Worm (Caenorhabditis elegans) whole organism, L3 larva: ENCODE results near the gene ztf-8.

Experiments
- R02D3.7 ChIP-seq: fragments of 150-350 bp; optimal IDR thresholded peaks from 2 replicates; lab custom pipeline; 2014; ENCODE audit warnings: missing biosample characterization, missing genetic modification characterization
- ZK546.5 ChIP-seq: sonication (generic microtip); optimal IDR thresholded peaks from 2 replicates; lab custom pipeline; 2017; ENCODE audit warnings: missing biosample characterization, missing genetic modification characterization
- aly-2 ChIP-seq: fragments of 150-350 bp; optimal IDR thresholded peaks from 2 replicates; lab custom pipeline; 2014; ENCODE audit warnings: missing biosample characterization, missing genetic modification characterization
- ama-1 ChIP-seq: fragments of 150-350 bp; optimal IDR thresholded peaks from 2 replicates; lab custom pipeline; 2018
- ceh-16 ChIP-seq: sonication (generic microtip); optimal IDR thresholded peaks from 2 replicates; lab custom pipeline; 2017; ENCODE audit warnings: missing biosample characterization, missing genetic modification characterization
- ceh-28 ChIP-seq: fragments of 150-350 bp; optimal IDR thresholded peaks from 2 replicates; lab custom pipeline; 2014; ENCODE audit warnings: missing biosample characterization, missing genetic modification reagents, missing genetic modification characterization
- ceh-82 ChIP-seq: fragments of 150-350 bp; optimal IDR thresholded peaks from 2 replicates; lab custom pipeline; 2014; ENCODE audit warnings: missing biosample characterization, missing genetic modification characterization
- ceh-9 ChIP-seq: sonication (generic microtip); optimal IDR thresholded peaks from 2 replicates; lab custom pipeline; 2018; ENCODE audit warnings: missing biosample characterization, missing genetic modification characterization
- daf-12 ChIP-seq: fragments of 150-350 bp; optimal IDR thresholded peaks from 2 replicates; lab custom pipeline; 2014; ENCODE audit warnings: missing biosample characterization, missing genetic modification reagents, missing genetic modification characterization
- egl-27 ChIP-seq: sonication (generic microtip); optimal IDR thresholded peaks from 4 replicates; lab custom pipeline; 2017; ENCODE audit warnings: missing biosample characterization, missing genetic modification reagents, missing genetic modification characterization
- egl-5 ChIP-seq: fragments of 150-350 bp; optimal IDR thresholded peaks from 2 replicates; lab custom pipeline; 2017; ENCODE audit warnings: missing biosample characterization, missing genetic modification reagents, missing genetic modification characterization, inconsistent platforms
- elt-1 ChIP-seq: fragments of 150-350 bp; optimal IDR thresholded peaks from 2 replicates; lab custom pipeline; 2014; ENCODE audit warnings: missing biosample characterization, missing genetic modification characterization
- elt-2 ChIP-seq: sonication (generic microtip); optimal IDR thresholded peaks from 2 replicates; lab custom pipeline; 2016; ENCODE audit warnings: missing genetic modification reagents, mild to moderate bottlenecking, missing genetic modification characterization, missing compliant biosample characterization
- elt-3 ChIP-seq, 3 experiments: fragments of 150-350 bp in 1 of 3; sonication (generic microtip) in 2 of 3; optimal IDR thresholded peaks; 2 replicates in 2 of 3; 4 replicates in 1 of 3; lab custom pipeline; 2014 to 2017; ENCODE audit warnings: missing biosample characterization in 3 of 3, missing genetic modification characterization in 3 of 3
- eor-1 ChIP-seq, 2 experiments: fragments of 150-350 bp; optimal IDR thresholded peaks; 2 replicates each; lab custom pipeline; 2014 to 2018; ENCODE audit warnings: missing biosample characterization in 2 of 2, missing genetic modification characterization in 2 of 2
- fkh-10 ChIP-seq: sonication (generic microtip); optimal IDR thresholded peaks from 2 replicates; lab custom pipeline; 2017; ENCODE audit warnings: missing biosample characterization, missing genetic modification reagents, missing genetic modification characterization
- fkh-2 ChIP-seq: fragments of 150-350 bp; optimal IDR thresholded peaks from 2 replicates; lab custom pipeline; 2014; ENCODE audit warnings: missing biosample characterization, missing genetic modification reagents, missing genetic modification characterization
- fos-1 ChIP-seq: fragments of 150-350 bp; optimal IDR thresholded peaks from 2 replicates; lab custom pipeline; 2014; ENCODE audit warnings: missing biosample characterization, missing genetic modification characterization
- hmg-11 ChIP-seq: sonication (generic microtip); optimal IDR thresholded peaks from 2 replicates; lab custom pipeline; 2016; ENCODE audit warnings: missing genetic modification characterization, missing compliant biosample characterization
- lin-15B ChIP-seq: fragments of 150-350 bp; optimal IDR thresholded peaks from 2 replicates; lab custom pipeline; 2014; ENCODE audit warnings: missing biosample characterization, missing genetic modification characterization
- lin-39 ChIP-seq: fragments of 150-350 bp; optimal IDR thresholded peaks from 2 replicates; lab custom pipeline; 2018; ENCODE audit warnings: missing biosample characterization, missing genetic modification reagents, missing genetic modification characterization
- lsy-12 ChIP-seq: sonication (generic microtip); optimal IDR thresholded peaks from 2 replicates; lab custom pipeline; 2016; ENCODE audit warnings: mild to moderate bottlenecking, missing genetic modification characterization, missing compliant biosample characterization
- mdl-1 ChIP-seq: fragments of 150-350 bp; optimal IDR thresholded peaks from 2 replicates; lab custom pipeline; 2014; ENCODE audit warnings: missing biosample characterization, missing genetic modification characterization
- mml-1 ChIP-seq: fragments of 150-350 bp; sonication (generic microtip); optimal IDR thresholded peaks from 3 replicates; lab custom pipeline; 2014; ENCODE audit warnings: missing biosample characterization, missing genetic modification characterization
- nfya-1 ChIP-seq: sonication (generic microtip); optimal IDR thresholded peaks from 2 replicates; lab custom pipeline; 2017; ENCODE audit warnings: missing genetic modification characterization, mild to moderate bottlenecking, missing compliant biosample characterization, antibody characterized with exemption, moderate library complexity; ENCODE audit not compliant: insufficient read depth
- nhr-11 ChIP-seq: fragments of 150-350 bp; optimal IDR thresholded peaks from 2 replicates; lab custom pipeline; 2014; ENCODE audit warnings: missing biosample characterization, missing genetic modification characterization
- nhr-12 ChIP-seq: fragments of 150-350 bp; optimal IDR thresholded peaks from 2 replicates; lab custom pipeline; 2014; ENCODE audit warnings: missing biosample characterization, missing genetic modification characterization
- nhr-23 ChIP-seq: fragments of 150-350 bp; optimal IDR thresholded peaks from 2 replicates; lab custom pipeline; 2014; ENCODE audit warnings: missing biosample characterization, missing genetic modification reagents, missing genetic modification characterization
- nhr-237 ChIP-seq: fragments of 150-350 bp; optimal IDR thresholded peaks from 2 replicates; lab custom pipeline; 2014; ENCODE audit warnings: missing biosample characterization, missing genetic modification characterization
- nhr-25 ChIP-seq: sonication (generic microtip); optimal IDR thresholded peaks from 2 replicates; lab custom pipeline; 2017; ENCODE audit warnings: missing biosample characterization, missing genetic modification characterization
- nhr-28 ChIP-seq: fragments of 150-350 bp; optimal IDR thresholded peaks from 2 replicates; lab custom pipeline; 2014; ENCODE audit warnings: missing biosample characterization, missing genetic modification characterization
- nhr-43 ChIP-seq: sonication (generic microtip); optimal IDR thresholded peaks from 2 replicates; lab custom pipeline; 2016; ENCODE audit warnings: mild to moderate bottlenecking, missing genetic modification characterization, missing compliant biosample characterization; ENCODE audit not compliant: poor library complexity, severe bottlenecking
- nhr-67 ChIP-seq: fragments of 150-350 bp; optimal IDR thresholded peaks from 2 replicates; lab custom pipeline; 2014; ENCODE audit warnings: missing biosample characterization, missing genetic modification characterization
- nhr-76 ChIP-seq: fragments of 150-350 bp; sonication (generic microtip); optimal IDR thresholded peaks from 5 replicates; lab custom pipeline; 2014; ENCODE audit warnings: missing biosample characterization, missing genetic modification characterization
- nhr-77 ChIP-seq: fragments of 150-350 bp; optimal IDR thresholded peaks from 2 replicates; lab custom pipeline; 2014; ENCODE audit warnings: missing biosample characterization, missing genetic modification characterization
- pha-4 ChIP-seq: fragments of 150-350 bp; optimal IDR thresholded peaks from 2 replicates; lab custom pipeline; 2014; ENCODE audit warnings: missing biosample characterization, missing genetic modification reagents, missing genetic modification characterization
- pqm-1 ChIP-seq: fragments of 150-350 bp; optimal IDR thresholded peaks from 2 replicates; lab custom pipeline; 2017; ENCODE audit warnings: missing biosample characterization, missing genetic modification characterization, inconsistent platforms
- sea-2 ChIP-seq: fragments of 150-350 bp; sonication (generic microtip); optimal IDR thresholded peaks from 4 replicates; lab custom pipeline; 2014; ENCODE audit warnings: missing biosample characterization, missing genetic modification reagents, missing genetic modification characterization
- skn-1 ChIP-seq: fragments of 150-350 bp; optimal IDR thresholded peaks from 2 replicates; lab custom pipeline; 2014; ENCODE audit warnings: missing biosample characterization, missing genetic modification characterization
- snpc-4 ChIP-seq: fragments of 150-350 bp; optimal IDR thresholded peaks from 2 replicates; lab custom pipeline; 2014; ENCODE audit warnings: missing biosample characterization, missing genetic modification characterization
- tbx-2 ChIP-seq: sonication (generic microtip); optimal IDR thresholded peaks from 2 replicates; lab custom pipeline; 2016; ENCODE audit warnings: mild to moderate bottlenecking, missing genetic modification characterization, missing compliant biosample characterization
- unc-39 ChIP-seq: sonication (generic microtip); optimal IDR thresholded peaks from 4 replicates; lab custom pipeline; 2017; ENCODE audit warnings: missing biosample characterization, missing genetic modification characterization
- unc-62 ChIP-seq: fragments of 150-350 bp; sonication (generic microtip); optimal IDR thresholded peaks from 4 replicates; lab custom pipeline; 2014; ENCODE audit warnings: missing biosample characterization, missing genetic modification reagents, missing genetic modification characterization
- zag-1 ChIP-seq: fragments of 150-350 bp; optimal IDR thresholded peaks from 2 replicates; lab custom pipeline; 2014; ENCODE audit warnings: missing biosample characterization, missing genetic modification characterization
- ztf-11 ChIP-seq: fragments of 150-350 bp; optimal IDR thresholded peaks from 2 replicates; lab custom pipeline; 2014; ENCODE audit warnings: missing biosample characterization, missing genetic modification characterization
- ztf-4 ChIP-seq: fragments of 150-350 bp; optimal IDR thresholded peaks from 2 replicates; lab custom pipeline; 2014; ENCODE audit warnings: missing biosample characterization, missing genetic modification characterization

ztf-8 gene

ce11 chrIII:5229511-5230250, 43.6 kb downstream of the ztf-8 start:
- TF ChIP-seq nhr-237 (tag; lab: Kevin White, UChicago): no peak
- no peak for TF ChIP-seq ztf-4 (tag; lab: Kevin White, UChicago)
- TF ChIP-seq mdl-1 (tag; lab: Kevin White, UChicago): no peak
- no peak for TF ChIP-seq nhr-77 (tag; lab: Kevin White, UChicago)
- TF ChIP-seq elt-1 (tag; lab: Kevin White, UChicago): no peak
- TF ChIP-seq mml-1 (tag; lab: Kevin White, UChicago): no peak
- TF ChIP-seq nhr-43: no peak

- no peak for TF ChIP-seq elt-2 (tag; lab: Kevin White, UChicago)
- TF ChIP-seq fkh-10 (GFP tag; lab: Kevin White, UChicago): no peak
- TF ChIP-seq nfya-1 (tag; lab: Kevin White, UChicago): no peak
- TF ChIP-seq nhr-76: no peak
- TF ChIP-seq elt-3 (tag; optimal IDR thresholded peaks at IDR 0.05; lab: Kevin White, UChicago): no peak
Measured at ce11 chrIII:5228839-5229238, 44.4 kb downstream of the ztf-8 start.

DNA sequence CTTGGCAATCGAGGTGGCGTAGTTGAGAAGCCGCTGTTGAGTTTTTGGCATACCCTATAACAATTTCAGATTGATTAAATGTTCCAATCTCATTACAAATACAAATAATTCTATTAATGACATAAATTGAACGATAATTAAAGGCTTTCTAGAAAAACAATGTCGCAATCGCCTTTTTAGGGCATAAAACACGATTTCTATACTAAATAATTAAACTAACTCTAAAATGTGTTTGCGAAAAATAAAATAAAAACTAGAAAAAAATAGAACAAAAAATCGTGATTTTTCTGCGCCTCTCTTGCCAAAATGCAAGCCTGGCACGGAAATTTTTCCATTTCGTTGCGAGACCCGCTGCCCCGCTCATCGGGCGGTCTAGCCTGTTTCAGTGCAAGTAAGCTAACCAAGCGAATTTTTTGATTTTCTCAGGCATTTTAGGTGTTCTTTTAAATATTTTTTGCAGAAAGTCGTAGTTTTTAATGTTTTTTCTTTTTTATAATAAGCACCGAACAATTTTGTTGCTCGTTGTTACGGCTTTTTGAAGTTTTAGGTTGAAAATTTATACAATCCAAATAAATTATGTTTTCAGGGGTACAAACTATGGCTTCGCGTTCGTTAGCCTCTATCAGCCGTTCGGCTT, 45.3 kb downstream of the ztf-8 start, which contains the start of the genes C34E10.12, C34E10.10 and atp-2:
C34E10.12 (minus strand) TSS at position 51 of the 637 bp plus-strand sequence.
C34E10.10 (minus strand) TSS at position 54 of the 637 bp plus-strand sequence.
atp-2 (plus strand) TSS at position 587 of the 637 bp plus-strand sequence.
- TF ChIP-seq nhr-25 (tag; lab: Kevin White, UChicago) (peak; percentile 78), elt-2 (tag; lab: Kevin White, UChicago) (peak; percentile 62), nhr-67 (tag; lab: Kevin White, UChicago) (no peak), fkh-2 (tag; lab: Kevin White, UChicago) (no peak), mdl-1 (tag; lab: Kevin White, UChicago) (no peak), elt-1 (tag; lab: Kevin White, UChicago) (no peak), ceh-9 (no peak), skn-1 (tag; lab: Kevin White, UChicago) (peak; percentile 57), unc-62 (no peak), eor-1 (tag; optimal IDR thresholded peaks at IDR 0.05; lab: Kevin White, UChicago) (no peak), elt-3 (tag; optimal IDR thresholded peaks at IDR 0.05; lab: Kevin White, UChicago) (no peak), ama-1 (peak; percentile 42), nhr-76 (no peak), mml-1 (tag; lab: Kevin White, UChicago) (no peak), nhr-28 (tag; lab: Kevin White, UChicago) (no peak), daf-12 (tag; lab: Kevin White, UChicago) (no peak), R02D3.7 (tag; lab: Kevin White, UChicago) (peak; percentile 50), nhr-12 (tag; lab: Kevin White, UChicago) (no peak), snpc-4 (tag; lab: Kevin White, UChicago) (peak; percentile 40), nhr-23 (peak; percentile 92), fkh-10 (GFP tag; lab: Kevin White, UChicago) (peak; percentile 33), lsy-12 (tag; lab: Kevin White, UChicago) (peak; percentile 77), sea-2 (GFP tag; lab: Kevin White, UChicago) (no peak), ceh-28 (tag; lab: Kevin White, UChicago) (no peak), nhr-43 (peak; percentile 80), ztf-11 (tag; lab: Kevin White, UChicago) (no peak), tbx-2 (tag; lab: Kevin White, UChicago) (peak; percentile 29), lin-15B (tag; lab: Kevin White, UChicago) (peak; percentile 95), pha-4 (tag; lab: Kevin White, UChicago) (peak; percentile 97), aly-2 (no peak), nhr-11 (tag; lab: Kevin White, UChicago) (peak; percentile 30), nfya-1 (tag; lab: Kevin White, UChicago) (peak; percentile 93), hmg-11 (tag; lab: Kevin White, UChicago) (peak; percentile 91), ZK546.5 (tag; lab: Kevin White, UChicago) (no peak), nhr-237 (tag; lab: Kevin White, UChicago) (no peak), unc-39 (tag; lab: Kevin White, UChicago) (no peak), lin-39 (tag; lab: Kevin White, UChicago) (peak; percentile 94), pqm-1 (tag; lab: Kevin White, UChicago) (peak; percentile 42), ceh-82 (tag; lab: Kevin White, UChicago) (peak; percentile 9), fos-1 (tag; lab: Kevin White, UChicago) (no peak), ztf-4 (tag; lab: Kevin White, UChicago) (peak; percentile 25), egl-27 (tag; lab: Kevin White, UChicago) (no peak), egl-5 (tag; lab: Kevin White, UChicago) (peak; percentile 88), nhr-77 (tag; lab: Kevin White, UChicago) (no peak), zag-1 (no peak), ceh-16 (no peak)
